Worm (Caenorhabditis elegans) whole organism, early embryonic: Measurements from ENCODE around the gene atz-1.

Experiments
- ama-1 ChIP-seq: fragments of 150-350 bp; optimal IDR thresholded peaks from 2 replicates; lab custom pipeline; 2014
- ceh-13 ChIP-seq: fragments of 200-800 bp; sonication (Bioruptor generic); optimal IDR thresholded peaks from 2 replicates; lab custom pipeline; 2018; ENCODE audit warnings: mild to moderate bottlenecking, missing genetic modification characterization, missing compliant biosample characterization
- ceh-36 ChIP-seq: sonication (generic microtip); optimal IDR thresholded peaks from 2 replicates; lab custom pipeline; 2016; ENCODE audit warnings: missing genetic modification characterization, inconsistent platforms, missing compliant biosample characterization
- ets-7 ChIP-seq: sonication (generic microtip); optimal IDR thresholded peaks from 2 replicates; lab custom pipeline; 2016; ENCODE audit warnings: missing genotype, missing genetic modification characterization, missing compliant biosample characterization
- flt-1 ChIP-seq: fragments of 200-800 bp; sonication (Bioruptor generic); IDR thresholded peaks from 2 replicates; pipeline ENCODE4 v1.3.6; 2022; ENCODE audit warnings: missing genetic modification characterization, missing compliant biosample characterization
- hmg-4 ChIP-seq: fragments of 200-800 bp; sonication (Bioruptor generic); optimal IDR thresholded peaks from 2 replicates; lab custom pipeline; 2018; ENCODE audit warnings: mild to moderate bottlenecking, missing genetic modification characterization, missing compliant biosample characterization
- hnd-1 ChIP-seq: sonication (generic microtip); optimal IDR thresholded peaks from 2 replicates; lab custom pipeline; 2016; ENCODE audit warnings: missing genetic modification characterization, missing compliant biosample characterization
- pes-1 ChIP-seq: fragments of 200-800 bp; sonication (Bioruptor generic); IDR thresholded peaks from 2 replicates; pipeline ENCODE4 v1.3.6; 2022; ENCODE audit warnings: missing genetic modification reagents, missing genetic modification characterization, missing compliant biosample characterization
- scrt-1 ChIP-seq: fragments of 200-800 bp; sonication (Bioruptor generic); IDR thresholded peaks from 2 replicates; pipeline ENCODE4 v1.3.6; 2022; ENCODE audit warnings: missing genetic modification characterization, missing compliant biosample characterization
- sea-1 ChIP-seq: fragments of 200-800 bp; sonication (Bioruptor generic); conservative IDR thresholded peaks from 2 replicates; pipeline ENCODE4 v1.3.6; 2022; ENCODE audit warnings: missing genetic modification characterization, missing compliant biosample characterization
- tbx-11 ChIP-seq: fragments of 200-800 bp; sonication (Bioruptor generic); IDR thresholded peaks from 2 replicates; pipeline ENCODE4 v1.3.6; 2022; ENCODE audit warnings: missing genetic modification characterization, missing compliant biosample characterization
- tbx-37 ChIP-seq: fragments of 200-800 bp; sonication (Bioruptor generic); conservative IDR thresholded peaks from 2 replicates; pipeline ENCODE4 v1.3.6; 2022; ENCODE audit warnings: missing genetic modification reagents, missing genetic modification characterization, missing compliant biosample characterization
- tra-4 ChIP-seq: sonication (generic microtip); optimal IDR thresholded peaks from 2 replicates; lab custom pipeline; 2017; ENCODE audit warnings: missing genetic modification characterization, missing compliant biosample characterization

DNA sequence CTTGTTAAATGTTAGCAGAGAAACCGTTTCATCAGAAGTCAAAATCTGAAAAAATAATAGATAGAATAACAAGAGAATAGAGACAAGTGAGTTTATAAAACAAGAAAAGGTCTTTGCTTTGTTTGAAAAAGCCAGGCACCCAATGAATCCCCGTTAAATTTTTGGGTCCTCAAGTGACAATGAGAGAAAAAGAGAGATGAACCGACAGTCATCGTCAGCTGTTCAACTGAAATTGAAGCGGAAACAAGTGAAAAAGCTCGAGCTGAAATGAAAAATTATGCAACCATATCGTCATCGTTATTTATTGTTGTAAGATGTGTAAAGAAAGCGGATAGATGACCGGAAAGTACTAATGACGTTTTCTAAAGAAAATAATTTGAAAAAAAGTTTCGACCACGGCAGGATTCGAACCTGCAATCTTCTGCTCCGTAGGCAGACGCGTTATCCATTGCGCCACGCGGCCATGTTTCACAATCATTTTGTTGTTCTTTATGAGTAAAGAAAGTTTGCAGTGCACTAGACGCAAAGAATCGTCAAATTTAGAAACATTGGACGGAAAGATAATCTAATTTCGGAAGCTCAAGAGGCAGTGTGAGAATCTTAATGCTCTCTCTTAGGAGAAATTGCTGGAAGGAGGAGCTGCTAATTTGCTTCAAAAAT, 41.7 kb upstream of the atz-1 start, which contains the start of gene F08G5.3:
- TF ChIP-seq ceh-13 (GFP tag; lab: Kevin White, UChicago) (no peak), flt-1 (GFP tag; lab: Robert Waterston, UW) (peak; percentile 43; the same call in 1 of the 2 replicates), hnd-1 (tag; lab: Kevin White, UChicago) (no peak), scrt-1 (GFP tag; lab: Robert Waterston, UW) (peak; percentile 57; the same call in 1 of the 2 replicates), sea-1 (GFP tag; lab: Robert Waterston, UW) (0 out of 2 replicates have a peak, but pooled peaks have one; percentile 9), ets-7 (tag; lab: Kevin White, UChicago) (no peak), ama-1 (lab: Kevin White, UChicago) (no peak), tra-4 (tag; lab: Kevin White, UChicago) (no peak), hmg-4 (GFP tag; lab: Kevin White, UChicago) (no peak), tbx-37 (GFP tag; lab: Robert Waterston, UW) (0 out of 2 replicates have a peak, but pooled peaks have one; percentile 15), tbx-11 (GFP tag; lab: Robert Waterston, UW) (no peak), ceh-36 (no peak), pes-1 (GFP tag; lab: Robert Waterston, UW) (peak; percentile 77)
